Fruit fly (Drosophila melanogaster): Measurements from ENCODE around the gene Edem2.

The Edem2 gene

DNA sequence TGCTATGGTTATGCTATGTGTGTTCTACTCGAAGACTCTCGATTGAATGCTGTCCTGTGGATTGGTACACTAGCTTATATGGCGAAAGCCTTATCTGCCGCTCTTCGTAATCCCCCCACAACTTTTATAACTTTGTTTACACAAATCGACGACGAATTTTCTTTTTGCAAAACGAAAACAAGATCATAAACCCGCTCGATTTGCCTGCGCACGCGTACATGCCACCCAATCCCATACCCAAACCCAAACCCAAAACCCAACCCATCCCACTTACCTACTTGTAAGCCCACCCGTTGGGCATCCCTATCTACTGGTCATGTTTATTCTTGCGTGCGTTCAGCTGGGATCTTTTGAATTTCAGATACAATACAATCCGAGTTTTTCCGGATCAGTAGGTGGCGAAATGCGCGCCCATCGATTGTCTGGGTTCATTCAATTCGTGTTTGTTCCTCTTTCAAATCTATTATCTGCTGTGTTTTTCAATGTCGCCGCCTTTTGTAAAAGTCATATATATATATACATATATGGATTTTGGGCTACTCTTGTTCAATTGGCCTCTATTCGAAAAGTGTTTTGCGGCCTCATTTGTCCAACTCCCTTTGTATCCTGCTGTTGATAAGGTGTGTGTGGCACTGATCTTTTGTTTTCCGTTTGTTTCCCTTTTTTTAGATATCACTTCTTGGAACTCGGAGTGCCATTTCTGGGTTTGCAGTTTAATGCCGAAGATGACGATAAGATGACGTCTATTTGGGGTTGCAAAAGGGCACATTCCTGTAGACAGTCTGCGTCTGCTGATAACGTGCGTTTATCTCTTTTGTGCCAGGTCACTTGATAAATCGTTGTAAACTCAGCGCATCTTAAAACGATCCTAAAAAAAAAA is 42.8 kb downstream of the Edem2 start, which contains the start of gene Mabi:
Mabi (minus strand) TSS at position 51 of the 880 bp plus-strand sequence.
- no peak for TF ChIP-seq Sin3A (optimal IDR thresholded peaks at IDR 0.05)
- TF ChIP-seq Myc (optimal IDR thresholded peaks at IDR 0.05), result no peak
- TF ChIP-seq ttk (optimal IDR thresholded peaks at IDR 0.05), result no peak
- TF ChIP-seq insv (optimal IDR thresholded peaks at IDR 0.05), result no peak
- no peak for TF ChIP-seq psq (optimal IDR thresholded peaks at IDR 0.05)
- no peak for TF ChIP-seq h (optimal IDR thresholded peaks at IDR 0.05)

DNA sequence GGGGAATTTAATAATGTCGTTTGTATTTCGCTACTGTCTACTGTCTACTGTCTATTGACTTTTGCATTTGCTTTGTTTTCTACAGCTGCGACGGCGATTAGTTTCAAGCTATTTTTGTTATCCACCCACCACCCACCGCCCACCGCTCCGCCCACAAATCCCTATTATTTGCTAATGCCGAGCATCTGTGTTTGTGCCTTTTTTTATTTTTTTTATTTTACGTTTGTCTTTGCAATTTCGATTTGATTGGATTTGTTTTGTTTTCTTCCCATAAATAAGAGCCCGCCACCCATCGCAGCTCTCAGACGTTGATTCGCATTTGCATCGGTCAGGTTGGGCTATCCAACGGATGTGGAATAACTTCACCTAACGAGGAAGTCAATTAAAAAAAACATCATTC is 44.2 kb downstream of the Edem2 start, which contains the start of gene Jhbp14:
Jhbp14 (plus strand) TSS at position 301 of the 400 bp plus-strand sequence.
- no peak for TF ChIP-seq h (optimal IDR thresholded peaks at IDR 0.05)
- TF ChIP-seq ttk (optimal IDR thresholded peaks at IDR 0.05), result no peak
- TF ChIP-seq insv (optimal IDR thresholded peaks at IDR 0.05), result no peak
- TF ChIP-seq Myc (optimal IDR thresholded peaks at IDR 0.05), result no peak
- no peak for TF ChIP-seq psq (optimal IDR thresholded peaks at IDR 0.05)
- no peak for TF ChIP-seq Sin3A (optimal IDR thresholded peaks at IDR 0.05)

DNA sequence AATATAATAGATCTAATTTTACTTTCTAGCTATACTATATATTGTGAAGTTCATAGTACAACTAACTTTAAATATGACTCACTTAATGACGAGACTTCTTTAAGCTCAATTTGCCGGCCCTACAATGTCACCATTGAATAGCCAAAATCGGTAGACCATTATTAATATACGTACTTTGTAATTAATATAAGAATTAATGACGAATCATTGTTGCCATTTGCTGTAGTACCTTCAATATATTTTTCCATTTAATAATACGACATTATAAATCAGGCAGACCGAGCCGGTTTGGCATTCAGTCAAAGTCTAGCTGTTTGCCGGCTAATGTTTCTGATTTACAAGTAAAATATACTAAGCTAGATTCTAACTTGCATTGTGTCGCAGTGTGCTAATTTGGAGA is 47.7 kb downstream of the Edem2 start, which contains the start of gene Jhbp13:
Jhbp13 (plus strand) TSS at position 301 of the 400 bp plus-strand sequence.
- no peak for TF ChIP-seq psq (optimal IDR thresholded peaks at IDR 0.05)
- TF ChIP-seq Myc (optimal IDR thresholded peaks at IDR 0.05), result no peak
- TF ChIP-seq ttk (optimal IDR thresholded peaks at IDR 0.05), result no peak
- no peak for TF ChIP-seq Sin3A (optimal IDR thresholded peaks at IDR 0.05)

DNA sequence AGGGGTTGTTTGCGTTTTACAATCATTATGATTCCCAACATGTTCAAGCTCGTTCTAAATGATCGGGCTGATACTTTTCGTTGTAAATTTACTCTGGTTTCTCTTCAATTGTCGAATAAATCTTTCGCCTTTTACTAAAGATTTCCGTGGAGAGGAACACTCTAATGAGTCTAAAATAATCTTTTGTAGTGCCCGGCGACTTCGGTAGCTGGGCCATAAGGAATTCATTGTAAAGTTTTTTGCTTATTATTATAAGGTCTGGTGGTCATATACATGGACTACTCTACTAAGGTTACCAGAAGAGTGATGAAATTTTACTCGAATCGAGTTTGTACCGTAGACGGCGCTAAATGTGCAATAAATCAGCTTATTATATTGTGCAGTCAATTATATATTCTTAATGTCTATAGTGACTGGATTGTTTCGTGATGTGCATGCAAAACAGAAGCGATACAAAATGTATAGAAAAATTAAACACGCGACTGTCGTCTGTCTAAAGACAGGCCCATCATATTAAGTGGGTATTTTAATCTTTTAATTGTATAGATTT is 52.8 kb downstream of the Edem2 start:
- no peak for TF ChIP-seq h (optimal IDR thresholded peaks at IDR 0.05)
- TF ChIP-seq psq (optimal IDR thresholded peaks at IDR 0.05), result no peak
- TF ChIP-seq Sin3A (optimal IDR thresholded peaks at IDR 0.05), result no peak
- TF ChIP-seq ttk (optimal IDR thresholded peaks at IDR 0.05), result no peak
- no peak for TF ChIP-seq insv (optimal IDR thresholded peaks at IDR 0.05)
- TF ChIP-seq Myc (optimal IDR thresholded peaks at IDR 0.05), result no peak

DNA sequence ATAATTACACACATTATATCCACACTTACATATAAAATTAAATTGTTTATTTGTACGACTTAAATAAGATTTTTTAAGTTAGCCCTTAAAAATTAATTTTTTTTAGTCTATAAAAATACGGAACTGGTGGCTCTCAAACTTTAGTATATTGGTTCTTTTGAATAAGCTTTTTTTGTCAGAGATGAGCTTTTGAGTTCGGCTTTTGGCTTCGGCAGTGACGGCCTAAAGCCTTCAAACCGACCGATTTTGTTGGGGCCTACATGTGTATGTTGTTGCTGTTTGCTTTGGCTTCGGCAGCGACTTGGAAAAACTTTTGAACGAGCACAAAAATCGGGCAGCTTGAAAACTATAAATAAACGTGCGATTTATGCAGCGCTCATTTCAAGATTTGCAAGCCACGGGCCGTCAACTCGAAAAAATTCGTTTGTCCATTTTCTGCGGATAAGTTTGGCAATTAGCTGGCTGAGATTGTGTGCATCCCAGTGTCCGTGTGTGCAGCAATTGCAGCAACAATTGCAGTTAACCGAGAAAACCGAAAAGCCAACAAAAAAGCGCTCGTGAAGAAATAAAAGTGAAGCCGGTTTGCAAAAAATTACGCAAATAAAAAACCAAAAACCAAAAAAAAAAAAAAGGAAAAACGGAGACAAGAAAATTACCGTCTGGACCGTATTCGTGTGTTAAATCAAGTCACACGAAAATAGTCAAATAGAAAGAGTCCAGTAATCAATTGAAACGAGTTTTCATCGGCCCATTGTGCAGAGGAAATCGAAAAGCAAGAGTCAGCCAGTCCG is 54.0 kb downstream of the Edem2 start, which contains the start of gene CG16820:
CG16820 (plus strand) TSS at position 378 of the 791 bp plus-strand sequence.
- TF ChIP-seq Myc (optimal IDR thresholded peaks at IDR 0.05) (no peak), psq (optimal IDR thresholded peaks at IDR 0.05) (no peak), Sin3A (optimal IDR thresholded peaks at IDR 0.05) (no peak), insv (optimal IDR thresholded peaks at IDR 0.05) (no peak), ttk (optimal IDR thresholded peaks at IDR 0.05) (no peak), h (optimal IDR thresholded peaks at IDR 0.05) (no peak)
